Worm (Caenorhabditis elegans): ENCODE results near the gene nhr-187.
A peak's percentile ranks its signal among the peaks of the same experiment; 100 is the strongest.

The nhr-187 gene

DNA sequence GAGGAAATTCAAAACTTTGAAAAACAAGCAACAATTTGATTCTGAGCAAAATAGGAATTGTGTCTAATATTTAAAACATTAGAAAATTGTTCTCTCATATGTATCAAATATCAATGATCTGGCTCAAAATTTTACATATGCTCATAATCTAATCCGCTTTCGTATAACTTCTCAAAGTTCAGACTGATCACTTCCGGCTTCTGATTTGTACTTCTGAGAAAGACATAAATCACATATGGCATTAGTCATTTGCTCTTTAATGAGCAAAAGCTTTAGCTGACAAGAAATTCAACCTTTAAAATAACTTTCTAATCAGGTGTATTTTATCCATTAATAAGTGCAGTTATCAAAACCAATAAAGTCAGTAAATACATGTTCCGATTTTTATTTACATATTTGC is 6.8 kb downstream of the nhr-187 start:
- no peak for TF ChIP-seq gmeb-1 (tag; optimal IDR thresholded peaks at IDR 0.05)
- no peak for TF ChIP-seq F13H6.1 (tag; optimal IDR thresholded peaks at IDR 0.05)
- peak; percentile 65 for TF ChIP-seq nhr-21 (tag; optimal IDR thresholded peaks at IDR 0.05)
- peak; percentile 66 for TF ChIP-seq sma-9 (GFP tag; optimal IDR thresholded peaks at IDR 0.05)
- TF ChIP-seq sma-9 (tag; optimal IDR thresholded peaks at IDR 0.05): no peak

DNA sequence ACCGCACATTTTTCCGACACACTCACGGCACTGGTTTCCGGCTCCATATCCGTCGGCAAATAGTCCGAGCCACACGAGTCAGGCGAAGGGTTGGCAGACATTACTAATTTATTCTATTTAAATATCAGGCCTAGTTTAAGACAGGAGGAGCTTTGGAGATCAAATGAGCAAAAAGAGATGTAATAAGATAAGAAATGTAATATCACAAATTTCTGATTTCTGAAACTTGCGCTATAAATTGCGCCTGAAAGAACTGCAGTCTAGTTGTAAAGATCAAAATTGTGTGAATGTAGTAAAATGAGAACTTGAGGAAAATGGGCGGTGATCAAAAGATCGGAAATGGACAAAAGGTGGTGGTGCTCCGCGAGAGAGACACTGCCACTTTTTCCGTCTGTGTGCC is 7.9 kb downstream of the nhr-187 start, which contains the start of gene nhr-186:
Gene nhr-186, minus strand, starts transcription at position 101 of the 400 bp plus-strand sequence.
- TF ChIP-seq nhr-77 (tag; optimal IDR thresholded peaks at IDR 0.05) (no peak), sma-9 (GFP tag; optimal IDR thresholded peaks at IDR 0.05) (no peak), sma-9 (tag; optimal IDR thresholded peaks at IDR 0.05) (no peak), nhr-25 (tag; optimal IDR thresholded peaks at IDR 0.05) (no peak), nhr-11 (tag; optimal IDR thresholded peaks at IDR 0.05) (no peak), unc-62 (GFP tag; optimal IDR thresholded peaks at IDR 0.05) (no peak), elt-3 (tag; optimal IDR thresholded peaks at IDR 0.05) (no peak), nhr-23 (tag; optimal IDR thresholded peaks at IDR 0.05) (no peak), unc-39 (tag; optimal IDR thresholded peaks at IDR 0.05) (no peak), Y55F3AM.14 (GFP tag; optimal IDR thresholded peaks at IDR 0.05) (no peak), dmd-4 (tag; optimal IDR thresholded peaks at IDR 0.05) (no peak), alr-1 (tag; optimal IDR thresholded peaks at IDR 0.05) (no peak), ama-1 (optimal IDR thresholded peaks at IDR 0.05) (no peak), ZK546.5 (tag; optimal IDR thresholded peaks at IDR 0.05) (no peak)

DNA sequence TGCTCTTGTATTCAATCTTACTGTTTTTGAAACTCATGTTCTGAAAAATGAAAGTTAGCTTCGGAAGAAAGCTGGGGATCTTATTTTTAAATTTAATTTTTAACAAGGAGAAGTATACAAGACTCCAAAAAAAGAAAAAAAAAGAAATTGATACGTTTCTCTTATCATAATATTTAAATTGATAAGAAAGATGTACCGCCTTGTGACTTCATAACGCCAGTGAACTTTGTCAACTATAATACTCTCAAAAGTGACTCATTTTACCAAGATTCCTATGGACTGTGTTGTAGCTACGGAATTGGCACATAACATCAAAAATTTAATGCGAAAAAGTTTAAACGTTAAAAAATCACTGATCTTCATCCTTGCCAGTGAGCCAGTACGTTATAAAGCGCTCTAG is 11.0 kb downstream of the nhr-187 start:
- TF ChIP-seq zag-1 (tag; optimal IDR thresholded peaks at IDR 0.05) (no peak), skn-1 (tag; optimal IDR thresholded peaks at IDR 0.05) (no peak), C34F6.9 (tag; optimal IDR thresholded peaks at IDR 0.05) (no peak), fos-1 (tag; optimal IDR thresholded peaks at IDR 0.05) (peak; percentile 86), nhr-12 (tag; optimal IDR thresholded peaks at IDR 0.05) (no peak), mab-5 (tag; optimal IDR thresholded peaks at IDR 0.05) (no peak), nhr-237 (tag; optimal IDR thresholded peaks at IDR 0.05) (no peak)

DNA sequence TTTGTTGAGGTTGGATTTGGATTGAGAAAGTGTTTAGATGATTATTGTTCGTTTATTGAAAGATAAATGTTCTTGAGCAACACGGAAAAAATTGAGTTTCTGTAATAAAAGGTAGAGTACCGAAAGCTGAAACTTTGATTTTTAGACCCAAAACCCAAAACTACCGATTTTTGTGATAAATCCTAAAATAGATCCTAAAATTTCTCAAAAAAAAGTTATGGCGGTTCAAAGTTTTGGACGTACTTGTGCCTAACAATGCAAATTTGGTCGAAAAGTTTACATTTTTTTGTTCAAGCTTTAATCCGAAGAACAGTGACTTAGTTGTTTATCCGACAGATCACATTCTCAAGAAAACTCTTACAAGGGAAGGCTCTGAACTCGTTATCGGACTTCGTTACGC is 15.5 kb downstream of the nhr-187 start, which contains the start of gene nhr-185:
Gene nhr-185, minus strand, starts transcription at position 101 of the 400 bp plus-strand sequence.
- TF ChIP-seq ztf-11 (tag; optimal IDR thresholded peaks at IDR 0.05) (no peak), elt-1 (tag; optimal IDR thresholded peaks at IDR 0.05) (no peak), lin-13 (GFP tag; optimal IDR thresholded peaks at IDR 0.05) (no peak), nhr-12 (tag; optimal IDR thresholded peaks at IDR 0.05) (no peak), egl-27 (tag; optimal IDR thresholded peaks at IDR 0.05) (no peak), R02D3.7 (tag; optimal IDR thresholded peaks at IDR 0.05) (no peak), sem-4 (tag; optimal IDR thresholded peaks at IDR 0.05) (no peak), blmp-1 (tag; optimal IDR thresholded peaks at IDR 0.05; ENCODE audit: insufficient read depth) (no peak), ztf-4 (tag; optimal IDR thresholded peaks at IDR 0.05) (no peak)

DNA sequence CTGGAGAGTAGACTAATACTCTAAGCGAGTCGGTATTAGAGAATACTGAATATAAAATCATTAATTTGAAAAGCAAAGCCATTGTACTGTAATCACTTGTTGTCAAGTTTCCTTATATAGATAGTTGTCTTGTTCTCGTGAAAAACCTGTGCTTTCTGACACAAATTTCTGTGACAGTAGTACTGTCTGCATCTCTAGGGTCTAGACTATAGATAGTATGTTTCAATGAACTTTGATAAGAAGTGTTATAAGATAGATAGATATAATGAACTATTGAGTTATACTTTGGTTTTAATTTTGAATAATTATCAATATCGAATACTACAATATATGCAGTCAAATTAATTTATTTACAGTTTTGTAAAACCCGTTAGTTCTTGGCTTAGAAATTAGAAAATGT is 18.8 kb downstream of the nhr-187 start, which contains the start of gene ugt-32:
Gene ugt-32, minus strand, starts transcription at position 82 of the 400 bp plus-strand sequence.
- TF ChIP-seq sma-9 (GFP tag; optimal IDR thresholded peaks at IDR 0.05) (peak; percentile 27), sma-9 (tag; optimal IDR thresholded peaks at IDR 0.05) (no peak), Y55F3AM.14 (GFP tag; optimal IDR thresholded peaks at IDR 0.05) (no peak), fos-1 (tag; optimal IDR thresholded peaks at IDR 0.05) (peak; percentile 38), lin-11 (tag; optimal IDR thresholded peaks at IDR 0.05) (no peak)

DNA sequence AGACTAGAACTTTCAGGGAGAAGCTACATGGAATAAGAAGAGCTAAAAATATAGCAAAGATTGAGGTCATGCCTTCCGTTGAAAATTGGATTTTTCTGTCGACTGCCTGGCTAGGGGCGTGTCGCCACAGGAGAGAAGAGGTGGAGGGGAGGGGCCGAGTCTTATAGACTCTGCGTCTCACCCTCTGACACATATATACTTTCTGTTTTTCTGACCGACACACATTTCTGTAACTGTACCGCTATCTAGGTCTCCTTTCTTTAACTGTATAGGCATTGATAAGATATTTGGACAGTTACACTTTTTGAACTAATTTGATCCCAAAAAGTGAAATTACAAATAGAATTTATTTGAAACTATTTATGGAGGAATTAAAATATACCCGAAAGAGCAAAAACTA is 21.3 kb downstream of the nhr-187 start:
- TF ChIP-seq fos-1 (tag; optimal IDR thresholded peaks at IDR 0.05) (peak; percentile 53), Y55F3AM.14 (GFP tag; optimal IDR thresholded peaks at IDR 0.05) (no peak)

DNA sequence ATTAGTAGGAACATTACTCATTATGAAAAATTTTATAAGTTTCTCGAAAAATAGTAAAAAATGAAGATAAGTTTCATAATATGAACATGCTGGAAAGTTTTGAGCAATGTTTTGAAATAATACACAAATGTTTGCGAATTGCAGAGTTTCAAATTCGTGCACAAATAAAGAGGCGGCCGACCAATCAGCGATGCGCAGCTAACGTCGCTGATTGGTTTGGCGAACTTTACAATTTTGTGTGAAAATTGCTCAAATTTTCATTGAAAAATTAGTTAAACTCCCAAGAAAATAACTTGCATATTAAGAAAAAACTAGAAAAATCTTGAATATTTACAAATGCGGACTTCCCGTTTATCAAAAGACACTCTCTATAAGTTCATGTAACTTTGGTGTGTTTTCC is 30.1 kb downstream of the nhr-187 start:
- no peak for TF ChIP-seq fos-1 (tag; optimal IDR thresholded peaks at IDR 0.05)
- no peak for TF ChIP-seq ceh-16 (tag; optimal IDR thresholded peaks at IDR 0.05)
- no peak for TF ChIP-seq unc-39 (tag; optimal IDR thresholded peaks at IDR 0.05)
- no peak for TF ChIP-seq lin-11 (tag; optimal IDR thresholded peaks at IDR 0.05)
- no peak for TF ChIP-seq ama-1 (optimal IDR thresholded peaks at IDR 0.05)
- no peak for TF ChIP-seq ztf-1 (GFP tag; conservative IDR thresholded peaks at IDR 0.05)

Measured in whole organism, L2 larva.